Fruit fly (Drosophila melanogaster) whole organism, adult: ENCODE data around the gene CG44090.

Experiments
- CG11617 ChIP-seq: fragments of 200-800 bp; sonication (Bioruptor generic); optimal IDR thresholded peaks from 2 replicates; lab custom pipeline; 2017; ENCODE audit warnings: mild to moderate bottlenecking, missing biosample characterization, missing genetic modification reagents, missing genetic modification characterization
- CG5204 ChIP-seq: fragments of 200-800 bp; sonication (Bioruptor generic); optimal IDR thresholded peaks from 2 replicates; lab custom pipeline; 2016; ENCODE audit warnings: missing biosample characterization, missing genetic modification characterization
- CG7101 ChIP-seq: fragments of 200-800 bp; sonication (Bioruptor generic); optimal IDR thresholded peaks from 2 replicates; lab custom pipeline; 2018; ENCODE audit warnings: missing biosample characterization, mild to moderate bottlenecking, missing genetic modification characterization, moderate library complexity
- Crg-1 ChIP-seq: fragments of 200-800 bp; sonication (Bioruptor generic); optimal IDR thresholded peaks from 2 replicates; lab custom pipeline; 2016; ENCODE audit warnings: missing biosample characterization, missing genetic modification characterization
- cnc ChIP-seq, 2 experiments: fragments of >200 bp; optimal IDR thresholded peaks; 2 replicates each; lab custom pipeline; 2017
- kay ChIP-seq: fragments of 200-800 bp; sonication (Bioruptor generic); peaks from one replicate; lab custom pipeline; 2016; ENCODE audit warnings: missing biosample characterization, missing genetic modification characterization, borderline replicate concordance

- no peak for TF ChIP-seq CG7101 (tag; lab: Kevin White, UChicago)
- no peak for TF ChIP-seq CG11617 (GFP tag; lab: Kevin White, UChicago)
- no peak for TF ChIP-seq cnc (optimal IDR thresholded peaks at IDR 0.05; lab: Kevin White, UChicago)
- no peak for TF ChIP-seq kay
- TF ChIP-seq Crg-1: no peak
- no peak for TF ChIP-seq CG5204
These were observed 8.8 kb downstream of the CG44090 start, which contains the start of gene cysu for dm6 chr3R:17425417-17425915.
